Fruit fly (Drosophila melanogaster) whole organism, embryonic: ENCODE data around the gene CG6951.
A peak's percentile ranks its signal among the peaks of the same experiment; 100 is the strongest.

Experiments
- BtbVII ChIP-seq: fragments of 200-800 bp; sonication (Bioruptor generic); optimal IDR thresholded peaks from 3 replicates; lab custom pipeline; 2017; ENCODE audit warnings: missing biosample characterization, mild to moderate bottlenecking, missing genetic modification characterization
- CG10267 ChIP-seq: fragments of 200-800 bp; sonication (Bioruptor generic); optimal IDR thresholded peaks from 2 replicates; lab custom pipeline; 2018; ENCODE audit warnings: missing biosample characterization, mild to moderate bottlenecking, missing genetic modification characterization, moderate library complexity
- CG11247 ChIP-seq: fragments of 200-800 bp; sonication (Bioruptor generic); IDR thresholded peaks from 2 replicates; pipeline ENCODE4 v1.3.6; 2022; ENCODE audit warnings: missing biosample characterization, missing genetic modification characterization
- CG11504 ChIP-seq: fragments of 200-800 bp; sonication (Bioruptor generic); optimal IDR thresholded peaks from 3 replicates; lab custom pipeline; 2019; ENCODE audit warnings: missing biosample characterization, mild to moderate bottlenecking, missing genetic modification characterization, moderate library complexity
- CG12155 ChIP-seq: fragments of 200-800 bp; sonication (Bioruptor generic); optimal IDR thresholded peaks from 3 replicates; lab custom pipeline; 2016; ENCODE audit warnings: missing biosample characterization, missing genetic modification characterization
- CG12219 ChIP-seq: fragments of 200-800 bp; sonication (Bioruptor generic); optimal IDR thresholded peaks from 3 replicates; lab custom pipeline; 2018; ENCODE audit warnings: missing biosample characterization, mild to moderate bottlenecking, missing genetic modification characterization
- CG12236 ChIP-seq: fragments of 200-800 bp; sonication (Bioruptor generic); optimal IDR thresholded peaks from 2 replicates; lab custom pipeline; 2016; ENCODE audit warnings: missing biosample characterization, missing genetic modification characterization
- CG15514 ChIP-seq: fragments of 200-800 bp; sonication (Bioruptor generic); optimal IDR thresholded peaks from 3 replicates; lab custom pipeline; 2017; ENCODE audit warnings: missing biosample characterization, missing genetic modification characterization, mild to moderate bottlenecking, moderate library complexity, missing genetic modification reagents
- CG31441 ChIP-seq: fragments of 200-800 bp; sonication (Bioruptor generic); IDR thresholded peaks from 2 replicates; pipeline ENCODE4 v1.3.6; 2022; ENCODE audit warnings: missing biosample characterization, missing genetic modification characterization
- CG3163 ChIP-seq: fragments of 200-800 bp; sonication (Bioruptor generic); optimal IDR thresholded peaks from 3 replicates; lab custom pipeline; 2016; ENCODE audit warnings: missing biosample characterization, missing genetic modification characterization
- CG32772 ChIP-seq: fragments of 200-800 bp; sonication (Bioruptor generic); IDR thresholded peaks from 2 replicates; pipeline ENCODE4 v1.3.6; 2022; ENCODE audit warnings: missing biosample characterization, missing genetic modification characterization
- CG34376 ChIP-seq: fragments of 200-800 bp; sonication (Bioruptor generic); optimal IDR thresholded peaks from 2 replicates; lab custom pipeline; 2018; ENCODE audit warnings: missing biosample characterization, mild to moderate bottlenecking, missing genetic modification characterization
- CG4282 ChIP-seq: fragments of 200-800 bp; sonication (Bioruptor generic); optimal IDR thresholded peaks from 2 replicates; lab custom pipeline; 2016; ENCODE audit warnings: missing biosample characterization, missing genetic modification characterization
- CG4328 ChIP-seq: fragments of 200-800 bp; sonication (Bioruptor generic); optimal IDR thresholded peaks from 3 replicates; lab custom pipeline; 2017; ENCODE audit warnings: missing biosample characterization, missing genetic modification reagents, missing genetic modification characterization
- CG4424 ChIP-seq: fragments of 200-800 bp; sonication (Bioruptor generic); optimal IDR thresholded peaks from 3 replicates; lab custom pipeline; 2016; ENCODE audit warnings: missing biosample characterization, missing genetic modification characterization
- CG6854 ChIP-seq: fragments of 200-800 bp; sonication (Bioruptor generic); optimal IDR thresholded peaks from 3 replicates; lab custom pipeline; 2017; ENCODE audit warnings: missing biosample characterization, mild to moderate bottlenecking, missing genetic modification characterization
- CG7556 ChIP-seq: fragments of 200-800 bp; sonication (Bioruptor generic); optimal IDR thresholded peaks from 2 replicates; lab custom pipeline; 2017; ENCODE audit warnings: missing biosample characterization, mild to moderate bottlenecking, missing genetic modification characterization
- CG7786 ChIP-seq: fragments of 200-800 bp; sonication (Bioruptor generic); optimal IDR thresholded peaks from 2 replicates; lab custom pipeline; 2016; ENCODE audit warnings: missing biosample characterization, missing genetic modification characterization
- CG8290 ChIP-seq, 3 experiments: fragments of 200-800 bp; sonication (Bioruptor generic); optimal IDR thresholded peaks; 2 replicates each; lab custom pipeline; 2016 to 2019; ENCODE audit warnings: missing biosample characterization in 3 of 3, missing genetic modification characterization in 3 of 3, mild to moderate bottlenecking in 2 of 3, moderate library complexity in 1 of 3
- CG9797 ChIP-seq: fragments of 200-800 bp; sonication (Bioruptor generic); optimal IDR thresholded peaks from 3 replicates; lab custom pipeline; 2018; ENCODE audit warnings: missing biosample characterization, mild to moderate bottlenecking, missing genetic modification characterization
- CkIIα-i1 ChIP-seq: fragments of 200-800 bp; sonication (Bioruptor generic); IDR thresholded peaks from 2 replicates; pipeline ENCODE4 v1.3.6; 2022; ENCODE audit warnings: missing biosample characterization, missing genetic modification characterization
- CoRest ChIP-seq: fragments of 200-800 bp; sonication (Bioruptor generic); optimal IDR thresholded peaks from 3 replicates; lab custom pipeline; 2018; ENCODE audit warnings: missing biosample characterization, mild to moderate bottlenecking, missing genetic modification characterization, moderate library complexity
- Dfd ChIP-seq, 2 experiments: fragments of >200 bp; optimal IDR thresholded peaks; 2 replicates each; lab custom pipeline; 2017; ENCODE audit warnings: missing biosample characterization in 2 of 2, missing genetic modification characterization in 2 of 2
- E2f1 ChIP-seq: fragments of 200-800 bp; sonication (Bioruptor generic); IDR thresholded peaks from 2 replicates; pipeline ENCODE4 v1.3.6; 2022; ENCODE audit warnings: missing biosample characterization, missing genetic modification characterization
- Fer1 ChIP-seq: fragments of 200-800 bp; sonication (Bioruptor generic); optimal IDR thresholded peaks from 2 replicates; lab custom pipeline; 2017; ENCODE audit warnings: missing biosample characterization, mild to moderate bottlenecking, missing genetic modification characterization
- Hr39 ChIP-seq: fragments of >200 bp; optimal IDR thresholded peaks from 2 replicates; lab custom pipeline; 2017
- Kr ChIP-seq: fragments of 200-800 bp; sonication (Bioruptor generic); optimal IDR thresholded peaks from 2 replicates; lab custom pipeline; 2017; ENCODE audit warnings: missing biosample characterization, mild to moderate bottlenecking, missing genetic modification characterization
- MTF-1 ChIP-seq: fragments of 200-800 bp; sonication (Bioruptor generic); optimal IDR thresholded peaks from 2 replicates; lab custom pipeline; 2018; ENCODE audit warnings: missing biosample characterization, mild to moderate bottlenecking, missing genetic modification characterization, borderline replicate concordance
- Nf-YA ChIP-seq: fragments of 200-800 bp; sonication (Bioruptor generic); IDR thresholded peaks from 2 replicates; pipeline ENCODE4 v1.3.6; 2022; ENCODE audit warnings: missing biosample characterization, missing genetic modification characterization
- Oaz ChIP-seq: fragments of 200-800 bp; sonication (Bioruptor generic); IDR thresholded peaks from 2 replicates; pipeline ENCODE4 v1.3.6; 2022; ENCODE audit warnings: missing biosample characterization, missing genetic modification characterization
- Pdp1 ChIP-seq, 2 experiments: fragments of 200-800 bp; sonication (Bioruptor generic); optimal IDR thresholded peaks; 3 replicates each; lab custom pipeline; 2016; ENCODE audit warnings: missing biosample characterization in 2 of 2, missing genetic modification characterization in 2 of 2, mild to moderate bottlenecking in 1 of 2, moderate library complexity in 1 of 2
- Poxn ChIP-seq: fragments of 200-800 bp; sonication (Bioruptor generic); IDR thresholded peaks from 2 replicates; pipeline ENCODE4 v1.3.6; 2022; ENCODE audit warnings: missing biosample characterization, missing genetic modification characterization
- Ptx1 ChIP-seq: fragments of 200-800 bp; sonication (Bioruptor generic); IDR thresholded peaks from 2 replicates; pipeline ENCODE4 v1.3.6; 2022; ENCODE audit warnings: missing biosample characterization, missing genetic modification characterization
- Sox102F ChIP-seq: fragments of 200-800 bp; sonication (Bioruptor generic); optimal IDR thresholded peaks from 2 replicates; lab custom pipeline; 2018; ENCODE audit warnings: missing biosample characterization, mild to moderate bottlenecking, missing genetic modification characterization, moderate library complexity
- TFAM ChIP-seq: fragments of 200-800 bp; sonication (Bioruptor generic); optimal IDR thresholded peaks from 2 replicates; lab custom pipeline; 2017; ENCODE audit warnings: missing biosample characterization, missing genetic modification characterization, inconsistent platforms
- Usf ChIP-seq: fragments of 200-800 bp; sonication (Bioruptor generic); optimal IDR thresholded peaks from 2 replicates; lab custom pipeline; 2017; ENCODE audit warnings: missing genotype, missing biosample characterization, missing genetic modification characterization
- Vsx1 ChIP-seq: fragments of 200-800 bp; sonication (Bioruptor generic); optimal IDR thresholded peaks from 2 replicates; lab custom pipeline; 2017; ENCODE audit warnings: missing biosample characterization, mild to moderate bottlenecking, missing genetic modification characterization, missing genetic modification reagents
- bcd ChIP-seq: fragments of 200-800 bp; sonication (Bioruptor generic); optimal IDR thresholded peaks from 2 replicates; lab custom pipeline; 2017; ENCODE audit warnings: missing biosample characterization, mild to moderate bottlenecking, missing genetic modification characterization
- cwo ChIP-seq: fragments of 200-800 bp; sonication (Bioruptor generic); optimal IDR thresholded peaks from 3 replicates; lab custom pipeline; 2017; ENCODE audit warnings: missing biosample characterization, missing genetic modification characterization, mild to moderate bottlenecking, moderate library complexity, missing genetic modification reagents
- en ChIP-seq: fragments of 200-800 bp; sonication (Bioruptor generic); optimal IDR thresholded peaks from 2 replicates; lab custom pipeline; 2016; ENCODE audit warnings: missing biosample characterization, missing genetic modification characterization
- eyg ChIP-seq: fragments of 200-800 bp; sonication (Bioruptor generic); optimal IDR thresholded peaks from 3 replicates; lab custom pipeline; 2016; ENCODE audit warnings: missing biosample characterization, missing genetic modification characterization
- fd3F ChIP-seq: fragments of 200-800 bp; sonication (Bioruptor generic); optimal IDR thresholded peaks from 2 replicates; lab custom pipeline; 2018; ENCODE audit warnings: missing biosample characterization, mild to moderate bottlenecking, missing genetic modification characterization, moderate library complexity
- her ChIP-seq: fragments of 200-800 bp; sonication (Bioruptor generic); optimal IDR thresholded peaks from 2 replicates; lab custom pipeline; 2016; ENCODE audit warnings: missing biosample characterization, missing genetic modification characterization
- kah ChIP-seq: fragments of 200-800 bp; sonication (Bioruptor generic); optimal IDR thresholded peaks from 2 replicates; lab custom pipeline; 2018; ENCODE audit warnings: missing biosample characterization, mild to moderate bottlenecking, missing genetic modification characterization
- mam ChIP-seq: fragments of 200-800 bp; sonication (Bioruptor generic); optimal IDR thresholded peaks from 3 replicates; lab custom pipeline; 2016; ENCODE audit warnings: missing biosample characterization, missing genetic modification characterization
- mirr ChIP-seq: fragments of 200-800 bp; sonication (Bioruptor generic); optimal IDR thresholded peaks from 3 replicates; lab custom pipeline; 2018; ENCODE audit warnings: missing biosample characterization, mild to moderate bottlenecking, missing genetic modification characterization
- nerfin-2 ChIP-seq: fragments of 200-800 bp; sonication (Bioruptor generic); IDR thresholded peaks from 2 replicates; pipeline ENCODE4 v1.3.6; 2022; ENCODE audit warnings: missing biosample characterization, missing genetic modification characterization; ENCODE audit not compliant: partially characterized antibody
- otp ChIP-seq: fragments of 200-800 bp; sonication (Bioruptor generic); IDR thresholded peaks from 3 replicates; pipeline ENCODE4, ENCODE4 v1.3.6; 2022; ENCODE audit warnings: missing biosample characterization, missing genetic modification characterization
- pzg ChIP-seq: fragments of 200-800 bp; sonication (Bioruptor generic); optimal IDR thresholded peaks from 3 replicates; lab custom pipeline; 2018; ENCODE audit warnings: missing biosample characterization, mild to moderate bottlenecking, missing genetic modification characterization, moderate library complexity
- sqz ChIP-seq: fragments of 200-800 bp; sonication (Bioruptor generic); optimal IDR thresholded peaks from 3 replicates; lab custom pipeline; 2018; ENCODE audit warnings: missing biosample characterization, mild to moderate bottlenecking, missing genetic modification characterization
- zfh2 ChIP-seq: fragments of 200-800 bp; sonication (Bioruptor generic); optimal IDR thresholded peaks from 2 replicates; lab custom pipeline; 2016; ENCODE audit warnings: missing biosample characterization, missing genetic modification characterization

Gene CG6951

DNA sequence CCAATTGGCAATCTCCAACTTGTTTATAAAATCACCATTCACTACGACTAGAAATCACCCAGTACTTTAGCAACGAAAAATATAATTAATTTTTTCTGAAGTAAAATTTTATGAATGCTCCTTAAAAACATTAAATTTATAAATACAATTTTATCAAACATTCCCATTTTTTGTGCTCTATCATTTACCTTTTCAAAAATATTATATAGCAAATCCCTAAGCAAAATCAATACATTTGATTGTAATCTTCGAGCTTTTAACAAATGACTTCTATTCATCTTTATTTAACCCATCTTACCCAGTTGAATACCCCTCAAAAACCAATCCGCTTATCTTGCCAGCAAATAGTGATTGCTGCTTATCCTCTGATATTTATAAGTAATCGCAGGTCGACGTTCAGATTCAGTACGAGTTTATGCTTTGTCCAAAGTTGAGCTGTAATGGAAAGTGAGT, 19.6 kb upstream of the CG6951 start, which contains the start of gene CG17145 (continued):
- no peak for TF ChIP-seq Poxn
- TF ChIP-seq CG4328 (GFP tag; lab: Kevin White, UChicago) = no peak
- TF ChIP-seq pzg (GFP tag; lab: Kevin White, UChicago) = no peak
- TF ChIP-seq CG4282 = no peak
- no peak for TF ChIP-seq bcd
- no peak for TF ChIP-seq nerfin-2 (GFP tag; lab: Robert Waterston, UW)
- peak; percentile 56 for TF ChIP-seq cwo
- peak; percentile 52 for TF ChIP-seq CoRest (tag; lab: Kevin White, UChicago)
- TF ChIP-seq CG12236 (GFP tag; lab: Kevin White, UChicago) = no peak
- TF ChIP-seq kah (GFP tag; lab: Kevin White, UChicago) = no peak
- no peak for TF ChIP-seq Oaz (GFP tag; lab: Robert Waterston, UW)
- TF ChIP-seq CG6854 (GFP tag; lab: Kevin White, UChicago) = no peak
- no peak for TF ChIP-seq CG12155 (GFP tag; lab: Kevin White, UChicago)
- no peak for TF ChIP-seq Sox102F
- TF ChIP-seq CG32772 (GFP tag; lab: Robert Waterston, UW) = no peak
- TF ChIP-seq Nf-YA (GFP tag; lab: Robert Waterston, UW) = no peak
- TF ChIP-seq CG11504 (tag; lab: Kevin White, UChicago) = peak; percentile 41
- TF ChIP-seq zfh2 (GFP tag; lab: Kevin White, UChicago) = no peak
- no peak for TF ChIP-seq CG10267 (tag; lab: Kevin White, UChicago)
- no peak for TF ChIP-seq CG3163
- TF ChIP-seq Usf (GFP tag; lab: Kevin White, UChicago) = no peak
- TF ChIP-seq E2f1 = no peak
- TF ChIP-seq CG11247 (GFP tag; lab: Robert Waterston, UW) = no peak
- no peak for TF ChIP-seq CkIIα-i1
- peak; percentile 18 for TF ChIP-seq CG7556 (GFP tag; lab: Kevin White, UChicago)
- TF ChIP-seq CG4424 (GFP tag; lab: Kevin White, UChicago) = no peak
- TF ChIP-seq Vsx1 (GFP tag; lab: Kevin White, UChicago) = no peak
- no peak for TF ChIP-seq mam
- no peak for TF ChIP-seq mirr (GFP tag; lab: Kevin White, UChicago)
- TF ChIP-seq BtbVII (GFP tag; lab: Kevin White, UChicago) = peak; percentile 6
- TF ChIP-seq otp (GFP tag; lab: Robert Waterston, UW) = no peak
- no peak for TF ChIP-seq CG9797
- TF ChIP-seq en (GFP tag; lab: Kevin White, UChicago) = no peak
- TF ChIP-seq CG12219 (GFP tag; lab: Kevin White, UChicago) = no peak
- TF ChIP-seq Fer1 (GFP tag; lab: Kevin White, UChicago) = peak; percentile 49
- no peak for TF ChIP-seq CG7786 (GFP tag; lab: Kevin White, UChicago)
- TF ChIP-seq Kr (GFP tag; lab: Kevin White, UChicago) = no peak
- 0 out of 2 replicates have a peak, but pooled peaks have one; percentile 13 for TF ChIP-seq Ptx1
- no peak for TF ChIP-seq eyg (GFP tag; lab: Kevin White, UChicago)
- no peak for TF ChIP-seq CG8290 (GFP tag; optimal IDR thresholded peaks at IDR 0.05; lab: Kevin White, UChicago)
- no peak for TF ChIP-seq CG8290 (tag; optimal IDR thresholded peaks at IDR 0.05; lab: Kevin White, UChicago)
- TF ChIP-seq TFAM (GFP tag; lab: Kevin White, UChicago) = no peak
- no peak for TF ChIP-seq MTF-1 (GFP tag; lab: Kevin White, UChicago)
- TF ChIP-seq CG34376 (GFP tag; lab: Kevin White, UChicago) = peak; percentile 40
- TF ChIP-seq Hr39 (lab: Kevin White, UChicago) = no peak
- TF ChIP-seq Pdp1 (GFP tag; optimal IDR thresholded peaks at IDR 0.05; lab: Kevin White, UChicago) = no peak
- no peak for TF ChIP-seq sqz (GFP tag; lab: Kevin White, UChicago)
- TF ChIP-seq CG15514 = peak; percentile 27
- TF ChIP-seq her (GFP tag; lab: Kevin White, UChicago) = no peak
- TF ChIP-seq Dfd (GFP tag; optimal IDR thresholded peaks at IDR 0.05; lab: Kevin White, UChicago) = no peak
- no peak for TF ChIP-seq CG31441 (GFP tag; lab: Robert Waterston, UW)
- TF ChIP-seq fd3F = peak; percentile 7
